Worm (Caenorhabditis elegans) whole organism, L4 larva: ENCODE results near the gene T28A8.3.

Source experiments
- F37D6.2 ChIP-seq: sonication (generic microtip); optimal IDR thresholded peaks from 2 replicates; lab custom pipeline; 2016; ENCODE audit warnings: mild to moderate bottlenecking, missing genetic modification characterization, missing compliant biosample characterization
- T20F7.1 ChIP-seq: fragments of 200-800 bp; sonication (Bioruptor generic); optimal IDR thresholded peaks from 2 replicates; lab custom pipeline; 2018; ENCODE audit warnings: mild to moderate bottlenecking, missing genetic modification characterization, missing compliant biosample characterization
- T26A8.4 ChIP-seq: fragments of 200-800 bp; sonication (Bioruptor generic); IDR thresholded peaks from 2 replicates; pipeline ENCODE4 v1.3.6; 2022; ENCODE audit warnings: missing genetic modification characterization, missing compliant biosample characterization
- Y105C5A.15 ChIP-seq: fragments of 200-800 bp; sonication (Bioruptor generic); IDR thresholded peaks from 2 replicates; pipeline ENCODE4 v1.3.6; 2022; ENCODE audit warnings: missing genetic modification characterization, missing compliant biosample characterization
- Y5F2A.4 ChIP-seq: fragments of 200-800 bp; sonication (Bioruptor generic); optimal IDR thresholded peaks from 2 replicates; lab custom pipeline; 2018; ENCODE audit warnings: mild to moderate bottlenecking, missing genetic modification characterization, missing compliant biosample characterization
- ZK337.2 ChIP-seq: fragments of 200-800 bp; sonication (Bioruptor generic); IDR thresholded peaks from 2 replicates; pipeline ENCODE4 v1.3.6; 2022; ENCODE audit warnings: missing genetic modification reagents, missing genetic modification characterization, missing compliant biosample characterization
- ZK546.5 ChIP-seq, 2 experiments: sonication (generic microtip); optimal IDR thresholded peaks; 2 replicates each; lab custom pipeline; 2017; ENCODE audit warnings: missing biosample characterization in 2 of 2, missing genetic modification characterization in 2 of 2
- aha-1 ChIP-seq: fragments of 150-350 bp; peaks from one replicate; lab custom pipeline; 2014; ENCODE audit warnings: missing biosample characterization, missing genetic modification characterization
- arid-1 ChIP-seq: fragments of 200-800 bp; sonication (Bioruptor generic); conservative IDR thresholded peaks from 2 replicates; pipeline ENCODE4 v1.3.6; 2022; ENCODE audit warnings: missing genetic modification reagents, missing genetic modification characterization, missing compliant biosample characterization
- attf-4 ChIP-seq: sonication (generic microtip); optimal IDR thresholded peaks from 3 replicates; lab custom pipeline; 2017; ENCODE audit warnings: missing biosample characterization, missing genetic modification characterization
- ceh-20 ChIP-seq: fragments of 200-800 bp; sonication (Bioruptor generic); IDR thresholded peaks from 2 replicates; pipeline ENCODE4 v1.3.6; 2022; ENCODE audit warnings: missing genetic modification reagents, missing genetic modification characterization, missing compliant biosample characterization
- cey-2 ChIP-seq: sonication (generic microtip); optimal IDR thresholded peaks from 3 replicates; lab custom pipeline; 2017; ENCODE audit warnings: missing genetic modification characterization, mild to moderate bottlenecking, missing compliant biosample characterization, antibody characterized with exemption, borderline replicate concordance; ENCODE audit not compliant: insufficient read depth
- ctbp-1 ChIP-seq: fragments of 200-800 bp; sonication (Bioruptor generic); IDR thresholded peaks from 2 replicates; pipeline ENCODE4 v1.3.6; 2022; ENCODE audit warnings: missing genetic modification reagents, missing genetic modification characterization, missing compliant biosample characterization
- daf-16 ChIP-seq, 3 experiments: sonication (generic microtip); optimal IDR thresholded peaks; 2 replicates each; lab custom pipeline; 2016 to 2017; ENCODE audit warnings: missing genetic modification characterization in 3 of 3, missing genetic modification reagents in 3 of 3, mild to moderate bottlenecking in 2 of 3, missing compliant biosample characterization in 2 of 3, missing biosample characterization in 1 of 3, moderate library complexity in 1 of 3
- dmd-6 ChIP-seq: fragments of 200-800 bp; sonication (Bioruptor generic); IDR thresholded peaks from 2 replicates; pipeline ENCODE4 v1.3.6; 2022; ENCODE audit warnings: missing genetic modification reagents, missing genetic modification characterization, missing compliant biosample characterization
- dve-1 ChIP-seq: sonication (generic microtip); optimal IDR thresholded peaks from 2 replicates; lab custom pipeline; 2017; ENCODE audit warnings: antibody characterized with exemption, mild to moderate bottlenecking, missing genetic modification characterization, missing compliant biosample characterization; ENCODE audit not compliant: insufficient read depth
- egl-43 ChIP-seq: fragments of 200-800 bp; sonication (Bioruptor generic); IDR thresholded peaks from 2 replicates; pipeline ENCODE4 v1.3.6; 2022; ENCODE audit warnings: missing genetic modification reagents, missing genetic modification characterization, missing compliant biosample characterization
- fkh-10 ChIP-seq: fragments of 150-350 bp; optimal IDR thresholded peaks from 2 replicates; lab custom pipeline; 2014; ENCODE audit warnings: missing biosample characterization, missing genetic modification reagents, missing genetic modification characterization
- fos-1 ChIP-seq: fragments of 150-350 bp; optimal IDR thresholded peaks from 2 replicates; lab custom pipeline; 2014; ENCODE audit warnings: missing biosample characterization, missing genetic modification characterization
- hlh-11 ChIP-seq: fragments of 200-800 bp; sonication (Bioruptor generic); optimal IDR thresholded peaks from 2 replicates; lab custom pipeline; 2018; ENCODE audit warnings: mild to moderate bottlenecking, missing genetic modification characterization, missing compliant biosample characterization
- jun-1 ChIP-seq: fragments of 150-350 bp; optimal IDR thresholded peaks from 2 replicates; lab custom pipeline; 2014; ENCODE audit warnings: missing biosample characterization, missing genetic modification reagents, missing genetic modification characterization
- lin-1 ChIP-seq: fragments of 200-800 bp; sonication (Bioruptor generic); IDR thresholded peaks from 2 replicates; pipeline ENCODE4 v1.3.6; 2022; ENCODE audit warnings: missing genetic modification reagents, missing genetic modification characterization, missing compliant biosample characterization
- lir-3 ChIP-seq: sonication (generic microtip); optimal IDR thresholded peaks from 2 replicates; lab custom pipeline; 2016; ENCODE audit warnings: mild to moderate bottlenecking, missing genetic modification characterization, missing compliant biosample characterization
- mep-1 ChIP-seq: fragments of 150-350 bp; sonication (generic microtip); optimal IDR thresholded peaks from 3 replicates; lab custom pipeline; 2014; ENCODE audit warnings: missing biosample characterization, missing genetic modification characterization
- mes-2 ChIP-seq: sonication (generic microtip); optimal IDR thresholded peaks from 2 replicates; lab custom pipeline; 2016; ENCODE audit warnings: missing genotype, mild to moderate bottlenecking, missing genetic modification characterization, missing compliant biosample characterization; ENCODE audit not compliant: poor library complexity, severe bottlenecking
- nhr-10 ChIP-seq: fragments of 150-350 bp; optimal IDR thresholded peaks from 2 replicates; lab custom pipeline; 2014; ENCODE audit warnings: missing biosample characterization, missing genetic modification characterization
- nhr-11 ChIP-seq: fragments of 150-350 bp; optimal IDR thresholded peaks from 2 replicates; lab custom pipeline; 2014; ENCODE audit warnings: missing biosample characterization, missing genetic modification characterization
- nhr-111 ChIP-seq: fragments of 200-800 bp; sonication (Bioruptor generic); optimal IDR thresholded peaks from 2 replicates; lab custom pipeline; 2018; ENCODE audit warnings: mild to moderate bottlenecking, missing genetic modification characterization, missing compliant biosample characterization
- nhr-25 ChIP-seq: sonication (generic microtip); optimal IDR thresholded peaks from 2 replicates; lab custom pipeline; 2017; ENCODE audit warnings: missing genetic modification characterization, mild to moderate bottlenecking, missing compliant biosample characterization, antibody characterized with exemption, moderate library complexity, borderline replicate concordance; ENCODE audit not compliant: insufficient read depth
- nhr-28 ChIP-seq: fragments of 150-350 bp; optimal IDR thresholded peaks from 2 replicates; lab custom pipeline; 2014; ENCODE audit warnings: missing biosample characterization, missing genetic modification characterization
- nhr-41 ChIP-seq: fragments of 200-800 bp; sonication (Bioruptor generic); IDR thresholded peaks from 2 replicates; pipeline ENCODE4 v1.3.6; 2022; ENCODE audit warnings: missing genetic modification reagents, missing genetic modification characterization, missing compliant biosample characterization
- nhr-42 ChIP-seq: fragments of 200-800 bp; sonication (Bioruptor generic); IDR thresholded peaks from 2 replicates; pipeline ENCODE4 v1.3.6; 2022; ENCODE audit warnings: missing genetic modification characterization, missing compliant biosample characterization
- nhr-48 ChIP-seq: sonication (generic microtip); optimal IDR thresholded peaks from 2 replicates; lab custom pipeline; 2016; ENCODE audit warnings: mild to moderate bottlenecking, missing genetic modification characterization, missing compliant biosample characterization
- nhr-6 ChIP-seq: fragments of 150-350 bp; optimal IDR thresholded peaks from 2 replicates; lab custom pipeline; 2014; ENCODE audit warnings: missing biosample characterization, missing genetic modification characterization
- pha-4 ChIP-seq, 2 experiments: fragments of 150-350 bp in 1 of 2; fragments of 200-800 bp in 1 of 2; sonication (Bioruptor generic) in 1 of 2; IDR thresholded peaks in 1 of 2; optimal IDR thresholded peaks in 1 of 2; 2 replicates each; pipeline versions ENCODE4 v1.3.6 to Lab custom; 2014 to 2022; ENCODE audit warnings: missing genetic modification characterization in 2 of 2, missing genetic modification reagents in 2 of 2, missing biosample characterization in 1 of 2, missing compliant biosample characterization in 1 of 2
- php-3 ChIP-seq: fragments of 200-800 bp; sonication (Bioruptor generic); IDR thresholded peaks from 2 replicates; pipeline ENCODE4 v1.3.6; 2022; ENCODE audit warnings: missing genetic modification reagents, missing genetic modification characterization, missing compliant biosample characterization
- pqm-1 ChIP-seq: sonication (generic microtip); optimal IDR thresholded peaks from 2 replicates; lab custom pipeline; 2017; ENCODE audit warnings: missing biosample characterization, missing genetic modification characterization
- rbr-2 ChIP-seq: sonication (generic microtip); optimal IDR thresholded peaks from 2 replicates; lab custom pipeline; 2016; ENCODE audit warnings: missing genotype, missing genetic modification characterization, missing compliant biosample characterization
- skn-1 ChIP-seq: fragments of 150-350 bp; optimal IDR thresholded peaks from 2 replicates; lab custom pipeline; 2014; ENCODE audit warnings: missing biosample characterization, missing genetic modification characterization
- snpc-1.2 ChIP-seq: fragments of 200-800 bp; sonication (Bioruptor generic); IDR thresholded peaks from 2 replicates; pipeline ENCODE4 v1.3.6; 2022; ENCODE audit warnings: missing genetic modification reagents, missing genetic modification characterization, missing compliant biosample characterization
- spr-1 ChIP-seq: sonication (generic microtip); optimal IDR thresholded peaks from 2 replicates; lab custom pipeline; 2016; ENCODE audit warnings: mild to moderate bottlenecking, missing genetic modification characterization, missing compliant biosample characterization
- spr-3 ChIP-seq: fragments of 200-800 bp; sonication (Bioruptor generic); optimal IDR thresholded peaks from 2 replicates; lab custom pipeline; 2018; ENCODE audit warnings: mild to moderate bottlenecking, missing genetic modification characterization, missing compliant biosample characterization
- tag-97 ChIP-seq: fragments of 200-800 bp; sonication (Bioruptor generic); IDR thresholded peaks from 2 replicates; pipeline ENCODE4 v1.3.6; 2022; ENCODE audit warnings: missing genetic modification characterization, missing compliant biosample characterization
- tra-1 ChIP-seq: fragments of 200-800 bp; sonication (Bioruptor generic); IDR thresholded peaks from 2 replicates; pipeline ENCODE4 v1.3.6; 2022; ENCODE audit warnings: missing genetic modification reagents, missing genetic modification characterization, missing compliant biosample characterization
- unc-130 ChIP-seq: sonication (generic microtip); optimal IDR thresholded peaks from 2 replicates; lab custom pipeline; 2016; ENCODE audit warnings: missing genetic modification reagents, missing genetic modification characterization, missing compliant biosample characterization
- zfp-2 ChIP-seq: sonication (generic microtip); optimal IDR thresholded peaks from 2 replicates; lab custom pipeline; 2016; ENCODE audit warnings: mild to moderate bottlenecking, missing genetic modification characterization, missing compliant biosample characterization
- zfp-3 ChIP-seq: fragments of 200-800 bp; sonication (Bioruptor generic); conservative IDR thresholded peaks from 2 replicates; pipeline ENCODE4 v1.3.6; 2022; ENCODE audit warnings: missing genetic modification reagents, missing genetic modification characterization, missing compliant biosample characterization
- zip-11 ChIP-seq: fragments of 200-800 bp; sonication (Bioruptor generic); IDR thresholded peaks from 2 replicates; pipeline ENCODE4 v1.3.6; 2022; ENCODE audit warnings: missing genetic modification characterization, missing compliant biosample characterization
- zip-2 ChIP-seq: fragments of 150-350 bp; optimal IDR thresholded peaks from 2 replicates; lab custom pipeline; 2014; ENCODE audit warnings: missing biosample characterization, missing genetic modification characterization
- ztf-11 ChIP-seq: fragments of 150-350 bp; optimal IDR thresholded peaks from 2 replicates; lab custom pipeline; 2014; ENCODE audit warnings: missing biosample characterization, missing genetic modification characterization
- ztf-7 ChIP-seq: fragments of 150-350 bp; optimal IDR thresholded peaks from 2 replicates; lab custom pipeline; 2014; ENCODE audit warnings: missing biosample characterization, missing genetic modification characterization

T28A8.3 gene

ce11 chrIII:13526191-13526590 is 20.4 kb downstream of the T28A8.3 start:
- TF ChIP-seq dmd-6 (peak; percentile 23; the same call in 1 of the 2 replicates), tra-1 (GFP tag; lab: Robert Waterston, UW) (no peak), zfp-3 (GFP tag; lab: Robert Waterston, UW) (no peak), T26A8.4 (GFP tag; lab: Robert Waterston, UW) (no peak), nhr-28 (peak; percentile 52), nhr-11 (no peak), fos-1 (tag; lab: Kevin White, UChicago) (no peak), F37D6.2 (tag; lab: Kevin White, UChicago) (no peak), tag-97 (GFP tag; lab: Robert Waterston, UW) (no peak), nhr-10 (tag; lab: Kevin White, UChicago) (no peak), nhr-41 (GFP tag; lab: Robert Waterston, UW) (no peak), Y5F2A.4 (GFP tag; lab: Kevin White, UChicago) (no peak), nhr-6 (no peak), hlh-11 (tag; lab: Kevin White, UChicago) (peak; percentile 11), ceh-20 (GFP tag; lab: Robert Waterston, UW) (no peak), zip-11 (no peak), nhr-111 (GFP tag; lab: Kevin White, UChicago) (no peak), jun-1 (tag; lab: Kevin White, UChicago) (no peak), egl-43 (GFP tag; lab: Robert Waterston, UW) (no peak), dve-1 (tag; lab: Kevin White, UChicago) (peak; percentile 77), arid-1 (GFP tag; lab: Robert Waterston, UW) (no peak), cey-2 (no peak), nhr-48 (no peak), pqm-1 (peak; percentile 84), mes-2 (tag; lab: Kevin White, UChicago) (peak; percentile 50), T20F7.1 (GFP tag; lab: Kevin White, UChicago) (no peak), ztf-7 (tag; lab: Kevin White, UChicago) (no peak), zfp-2 (tag; lab: Kevin White, UChicago) (no peak), aha-1 (tag; lab: Kevin White, UChicago) (peak; percentile 46), spr-1 (tag; lab: Kevin White, UChicago) (no peak), php-3 (GFP tag; lab: Robert Waterston, UW) (0 out of 2 replicates have a peak, but pooled peaks have one; percentile 22), daf-16 (GFP tag; optimal IDR thresholded peaks at IDR 0.05; lab: Kevin White, UChicago) (no peak), daf-16 (tag; optimal IDR thresholded peaks at IDR 0.05; lab: Kevin White, UChicago) (peak; percentile 91), unc-130 (GFP tag; lab: Kevin White, UChicago) (no peak), lir-3 (no peak)

DNA sequence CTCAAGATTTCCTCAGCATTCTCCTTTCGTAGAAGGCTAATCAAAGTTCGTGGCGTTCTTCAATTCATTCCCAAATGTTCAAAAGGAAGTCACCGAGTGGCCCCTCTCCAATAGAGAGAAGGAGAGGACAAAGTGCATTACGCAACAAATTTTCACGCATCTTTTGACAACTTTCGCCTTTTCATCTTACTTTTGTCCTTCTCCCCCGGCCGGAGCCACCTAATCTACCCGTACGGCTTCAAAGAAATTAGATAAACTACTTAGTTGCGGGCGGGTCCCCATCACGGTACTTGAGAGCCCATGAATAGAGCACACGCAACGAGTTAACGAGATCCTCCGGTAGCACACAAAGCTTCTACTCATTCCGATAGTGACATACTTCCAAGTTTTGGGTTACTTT is 20.9 kb downstream of the T28A8.3 start:
- peak; percentile 37; the same call in 1 of the 2 replicates for TF ChIP-seq snpc-1.2 (GFP tag; lab: Robert Waterston, UW)
- TF ChIP-seq pha-4 (GFP tag; IDR thresholded peaks at IDR 0.05; lab: Robert Waterston, UW), result no peak
- no peak for TF ChIP-seq pha-4 (tag; optimal IDR thresholded peaks at IDR 0.05; lab: Kevin White, UChicago)
- TF ChIP-seq ZK546.5 (tag; optimal IDR thresholded peaks at IDR 0.05; lab: Kevin White, UChicago), result no peak
- no peak for TF ChIP-seq zip-2 (tag; lab: Kevin White, UChicago)
- no peak for TF ChIP-seq mep-1 (tag; lab: Kevin White, UChicago)
- TF ChIP-seq rbr-2, result no peak
- no peak for TF ChIP-seq ztf-11 (tag; lab: Kevin White, UChicago)
- no peak for TF ChIP-seq attf-4 (tag; lab: Kevin White, UChicago)
- no peak for TF ChIP-seq lir-3
- TF ChIP-seq ctbp-1, result peak; percentile 51; the same call in 1 of the 2 replicates
- TF ChIP-seq fkh-10 (GFP tag; lab: Kevin White, UChicago), result peak; percentile 70
- no peak for TF ChIP-seq lin-1 (GFP tag; lab: Robert Waterston, UW)
- no peak for TF ChIP-seq nhr-42 (GFP tag; lab: Robert Waterston, UW)
- TF ChIP-seq skn-1 (tag; lab: Kevin White, UChicago), result no peak
- no peak for TF ChIP-seq ZK337.2 (GFP tag; lab: Robert Waterston, UW)
- TF ChIP-seq T26A8.4 (GFP tag; lab: Robert Waterston, UW), result no peak
- no peak for TF ChIP-seq Y105C5A.15 (GFP tag; lab: Robert Waterston, UW)
- TF ChIP-seq nhr-25 (tag; lab: Kevin White, UChicago), result no peak
- TF ChIP-seq nhr-10 (tag; lab: Kevin White, UChicago), result no peak
- TF ChIP-seq spr-3, result no peak
